Worm (Caenorhabditis elegans): ENCODE measurements around the gene Y82E9BL.1.
"Not testable (repeated sequence)": the region's sequence is repeated elsewhere in the genome, so short reads cannot be mapped to it uniquely, and the experiment has no call there.

The Y82E9BL.1 gene

DNA sequence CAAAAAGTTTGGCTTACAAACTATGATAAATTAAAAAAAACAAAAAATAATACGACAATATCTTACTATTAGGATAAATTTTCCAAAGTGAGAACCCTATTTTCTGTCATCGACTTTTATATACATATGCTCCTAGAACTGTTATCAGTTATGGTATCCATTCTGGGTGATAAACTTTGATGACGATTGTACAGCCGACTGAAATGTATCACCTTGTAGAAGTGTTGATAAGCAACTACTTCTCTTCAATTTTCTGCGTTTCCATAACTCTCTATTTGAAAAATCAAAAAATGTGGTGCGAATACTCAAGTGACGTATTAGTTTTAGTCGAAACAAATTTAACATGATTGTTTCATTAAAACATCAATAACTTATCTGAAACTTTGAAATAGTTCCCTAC lies 34.8 kb upstream of the Y82E9BL.1 start:
- TF ChIP-seq tbx-11 (GFP tag; IDR thresholded peaks at IDR 0.05) = no peak

DNA sequence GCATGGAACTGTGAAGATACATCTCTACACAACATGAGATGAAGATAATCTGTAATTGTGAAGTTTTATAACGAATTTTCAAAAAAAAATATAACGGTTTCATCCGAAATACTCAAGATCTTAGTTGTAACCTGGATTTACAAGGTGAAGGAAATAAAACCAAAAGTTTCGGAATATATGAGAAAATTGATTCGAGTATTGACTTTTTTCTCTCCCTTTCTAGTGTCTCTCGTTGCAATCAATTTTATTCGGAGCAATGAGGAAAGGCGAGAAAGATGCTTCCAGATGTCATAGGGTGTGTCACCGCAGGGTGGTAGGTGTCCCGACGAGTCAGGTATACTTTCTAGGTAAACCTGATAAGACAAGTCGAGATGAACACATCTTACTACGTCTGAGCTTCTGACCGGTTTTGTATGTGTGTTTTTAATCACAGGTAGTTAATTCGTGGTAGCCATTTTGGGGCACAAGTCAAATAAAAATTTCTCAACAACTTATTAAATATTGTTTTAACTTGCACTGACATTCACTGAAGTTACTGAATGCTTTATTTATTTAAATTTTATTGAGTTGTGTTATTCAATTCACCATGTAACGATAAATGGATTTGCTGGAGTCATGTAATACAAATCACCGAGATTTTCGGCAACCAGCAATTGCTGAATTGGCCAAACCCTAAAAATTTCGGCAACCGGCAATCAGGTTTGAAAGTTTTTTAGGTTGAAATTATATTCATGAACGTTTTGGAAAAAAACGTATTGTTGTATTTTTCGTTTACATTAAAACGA lies 33.2 kb upstream of the Y82E9BL.1 start, which contains the start of gene pals-20:
TSS of gene pals-20 (minus strand) at position 51 of the 785 bp plus-strand sequence.
- no peak for TF ChIP-seq hmg-4 (GFP tag; optimal IDR thresholded peaks at IDR 0.05)
- TF ChIP-seq ceh-13 (GFP tag; optimal IDR thresholded peaks at IDR 0.05) = no peak
- no peak for TF ChIP-seq hnd-1 (tag; optimal IDR thresholded peaks at IDR 0.05)
- TF ChIP-seq flt-1 (GFP tag; IDR thresholded peaks at IDR 0.05) = no peak
- no peak for TF ChIP-seq sea-1 (GFP tag; conservative IDR thresholded peaks at IDR 0.05)
- TF ChIP-seq B0310.2 (tag; optimal IDR thresholded peaks at IDR 0.05) = no peak
- TF ChIP-seq aly-1 (tag; optimal IDR thresholded peaks at IDR 0.05) = no peak
- no peak for TF ChIP-seq F13C5.2 (tag; optimal IDR thresholded peaks at IDR 0.05)

DNA sequence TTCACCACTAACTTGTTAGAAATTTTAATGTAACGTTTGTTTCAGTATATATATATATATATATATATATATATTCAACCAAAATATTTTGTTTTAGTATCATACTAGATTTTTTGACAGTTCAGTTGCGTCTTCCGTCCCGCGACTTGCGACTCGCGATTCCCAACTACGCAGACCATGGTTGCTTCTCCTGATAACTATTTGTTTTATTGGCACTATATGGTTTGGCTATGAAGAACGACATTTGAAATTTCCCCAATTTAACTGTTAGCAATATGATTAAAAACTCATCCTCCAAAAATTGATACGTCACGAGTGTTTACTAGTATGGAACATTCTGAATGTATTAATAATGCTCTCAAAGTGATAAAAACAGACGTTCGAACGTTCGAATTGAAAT lies 29.5 kb upstream of the Y82E9BL.1 start:
- TF ChIP-seq F13C5.2 (tag; optimal IDR thresholded peaks at IDR 0.05) (no peak), hnd-1 (tag; optimal IDR thresholded peaks at IDR 0.05) (no peak), ets-7 (tag; optimal IDR thresholded peaks at IDR 0.05) (no peak), B0310.2 (tag; optimal IDR thresholded peaks at IDR 0.05) (no peak), tra-4 (tag; optimal IDR thresholded peaks at IDR 0.05) (no peak), hmg-4 (GFP tag; optimal IDR thresholded peaks at IDR 0.05) (no peak), ama-1 (optimal IDR thresholded peaks at IDR 0.05) (no peak), ceh-13 (GFP tag; optimal IDR thresholded peaks at IDR 0.05) (no peak), tbx-11 (GFP tag; IDR thresholded peaks at IDR 0.05) (no peak)

DNA sequence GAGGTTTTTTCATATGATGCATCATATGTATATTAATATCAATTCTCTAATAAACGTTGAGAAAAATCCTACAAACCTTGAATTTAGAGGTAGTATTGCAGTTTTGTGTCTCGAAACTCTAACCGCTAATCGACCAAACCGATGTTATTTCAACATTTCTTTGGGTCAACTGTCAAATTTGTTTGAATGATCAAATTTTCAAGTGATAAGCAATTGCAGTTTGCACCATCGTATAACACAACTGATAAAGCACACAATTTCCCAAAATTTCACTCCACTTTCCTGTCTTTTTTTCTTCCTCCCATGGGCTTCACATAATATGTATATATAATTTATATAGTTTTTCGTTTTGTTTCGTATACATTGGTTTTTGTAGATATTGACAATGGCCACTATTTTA lies 28.9 kb upstream of the Y82E9BL.1 start, which contains the start of the genes fbxa-138 and Y82E9BR.5:
TSS of gene fbxa-138 (minus strand) at position 161 of the 400 bp plus-strand sequence.
TSS of gene Y82E9BR.5 (plus strand) at position 279 of the 400 bp plus-strand sequence.
- TF ChIP-seq tbx-37 (GFP tag; conservative IDR thresholded peaks at IDR 0.05) = no peak
- TF ChIP-seq pes-1 (GFP tag; IDR thresholded peaks at IDR 0.05) = no peak
- TF ChIP-seq ets-7 (tag; optimal IDR thresholded peaks at IDR 0.05) = no peak
- no peak for TF ChIP-seq F13C5.2 (tag; optimal IDR thresholded peaks at IDR 0.05)
- TF ChIP-seq flt-1 (GFP tag; IDR thresholded peaks at IDR 0.05) = no peak
- no peak for TF ChIP-seq ceh-13 (GFP tag; optimal IDR thresholded peaks at IDR 0.05)

DNA sequence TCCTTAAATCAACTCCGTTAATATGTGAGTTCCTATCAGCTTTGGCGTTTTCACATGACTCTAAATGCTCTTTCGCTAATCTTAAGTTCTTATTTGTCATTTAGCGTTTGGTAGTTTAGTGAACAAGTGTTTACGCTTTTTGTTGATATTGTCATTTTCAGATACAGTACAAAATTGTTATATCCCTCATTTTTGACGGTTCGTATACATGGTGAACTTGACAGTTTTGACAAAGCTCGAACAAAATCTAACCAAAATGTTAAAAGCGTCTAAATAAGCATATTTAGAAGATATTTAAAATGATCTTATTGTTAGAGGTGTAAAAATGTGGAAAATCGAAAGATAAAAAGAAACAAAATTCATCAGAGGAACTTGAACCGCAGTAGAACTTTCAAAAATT lies 28.3 kb upstream of the Y82E9BL.1 start:
- TF ChIP-seq hnd-1 (tag; optimal IDR thresholded peaks at IDR 0.05) (no peak), tbx-11 (GFP tag; IDR thresholded peaks at IDR 0.05) (no peak), hmbx-1 (tag; optimal IDR thresholded peaks at IDR 0.05) (no peak), sea-1 (GFP tag; conservative IDR thresholded peaks at IDR 0.05) (no peak), scrt-1 (GFP tag; IDR thresholded peaks at IDR 0.05) (no peak), ceh-36 (tag; optimal IDR thresholded peaks at IDR 0.05) (no peak)

DNA sequence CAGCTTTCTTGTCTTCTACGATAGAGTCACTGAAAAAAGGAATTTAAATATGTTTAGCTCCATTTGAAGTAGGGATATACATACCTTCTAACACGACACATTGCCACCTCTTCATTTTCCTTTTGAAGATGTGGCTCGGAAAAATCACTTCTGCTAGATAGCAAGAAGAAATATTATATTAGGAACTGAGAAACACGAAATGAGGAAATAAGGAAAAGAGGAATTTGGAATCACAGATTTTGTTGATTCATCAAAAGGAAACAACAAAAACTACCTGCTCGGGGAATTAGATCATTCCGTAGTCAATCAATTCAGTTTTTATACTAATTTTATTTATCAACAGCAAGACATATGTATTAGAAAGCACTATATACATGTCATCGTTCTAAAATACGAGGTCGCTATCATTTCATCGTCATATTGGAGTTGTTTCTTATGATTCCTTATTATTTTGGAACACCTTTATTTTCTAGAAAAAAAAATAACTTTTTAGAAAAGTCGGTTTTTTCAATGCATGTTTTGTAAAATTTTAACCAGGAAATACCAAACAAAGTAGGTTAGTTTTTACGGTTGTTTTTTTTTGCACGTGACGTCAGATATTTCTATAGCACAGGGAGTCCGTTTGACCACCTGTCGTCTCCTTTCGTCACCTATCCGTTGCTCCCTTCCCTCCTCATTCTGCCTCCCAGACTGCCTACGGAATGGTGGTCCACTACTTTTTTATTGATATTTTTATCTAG lies 25.5 kb upstream of the Y82E9BL.1 start, which contains the start of the genes pals-21 and Y82E9BR.6:
TSS of gene pals-21 (minus strand) at position 101 of the 740 bp plus-strand sequence.
TSS of gene Y82E9BR.6 (plus strand) at position 690 of the 740 bp plus-strand sequence.
- no peak for TF ChIP-seq pes-1 (GFP tag; IDR thresholded peaks at IDR 0.05)
- TF ChIP-seq flt-1 (GFP tag; IDR thresholded peaks at IDR 0.05) = no peak
- no peak for TF ChIP-seq ama-1 (optimal IDR thresholded peaks at IDR 0.05)
- no peak for TF ChIP-seq hmbx-1 (tag; optimal IDR thresholded peaks at IDR 0.05)
- no peak for TF ChIP-seq aly-1 (tag; optimal IDR thresholded peaks at IDR 0.05)
- no peak for TF ChIP-seq hmg-4 (GFP tag; optimal IDR thresholded peaks at IDR 0.05)
- TF ChIP-seq sea-1 (GFP tag; conservative IDR thresholded peaks at IDR 0.05) = no peak
- no peak for TF ChIP-seq scrt-1 (GFP tag; IDR thresholded peaks at IDR 0.05)
- no peak for TF ChIP-seq ets-7 (tag; optimal IDR thresholded peaks at IDR 0.05)
- TF ChIP-seq tra-4 (tag; optimal IDR thresholded peaks at IDR 0.05) = no peak
- no peak for TF ChIP-seq hnd-1 (tag; optimal IDR thresholded peaks at IDR 0.05)
- no peak for TF ChIP-seq tbx-37 (GFP tag; conservative IDR thresholded peaks at IDR 0.05)
- TF ChIP-seq tbx-11 (GFP tag; IDR thresholded peaks at IDR 0.05) = no peak
- no peak for TF ChIP-seq ceh-13 (GFP tag; optimal IDR thresholded peaks at IDR 0.05)
- TF ChIP-seq B0310.2 (tag; optimal IDR thresholded peaks at IDR 0.05) = no peak
- TF ChIP-seq ceh-36 (tag; optimal IDR thresholded peaks at IDR 0.05) = no peak
- TF ChIP-seq F13C5.2 (tag; optimal IDR thresholded peaks at IDR 0.05) = no peak

DNA sequence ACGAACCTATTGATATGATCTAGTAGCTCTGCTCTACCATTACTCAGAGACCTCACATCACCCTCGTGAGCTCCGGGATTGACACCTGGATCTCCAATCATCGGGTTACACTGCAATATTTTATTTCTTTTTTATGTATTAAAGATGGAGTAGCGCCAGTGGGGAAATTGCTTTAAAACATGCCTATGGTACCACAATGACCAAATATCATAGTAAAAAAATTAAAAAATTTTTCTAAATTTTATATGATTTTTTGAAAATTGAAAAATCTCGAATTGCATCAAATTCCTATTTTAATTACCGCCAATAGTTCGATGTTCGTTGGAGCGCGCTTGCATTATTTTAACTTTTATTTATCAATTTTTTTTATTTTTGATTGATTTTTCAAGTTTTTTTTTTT lies 22.7 kb upstream of the Y82E9BL.1 start, which contains the start of gene pals-40:
TSS of gene pals-40 (minus strand) at position 101 of the 400 bp plus-strand sequence.
- TF ChIP-seq ets-7 (tag; optimal IDR thresholded peaks at IDR 0.05); tbx-37 (GFP tag; conservative IDR thresholded peaks at IDR 0.05); ceh-13 (GFP tag; optimal IDR thresholded peaks at IDR 0.05): not testable (repeated sequence)

DNA sequence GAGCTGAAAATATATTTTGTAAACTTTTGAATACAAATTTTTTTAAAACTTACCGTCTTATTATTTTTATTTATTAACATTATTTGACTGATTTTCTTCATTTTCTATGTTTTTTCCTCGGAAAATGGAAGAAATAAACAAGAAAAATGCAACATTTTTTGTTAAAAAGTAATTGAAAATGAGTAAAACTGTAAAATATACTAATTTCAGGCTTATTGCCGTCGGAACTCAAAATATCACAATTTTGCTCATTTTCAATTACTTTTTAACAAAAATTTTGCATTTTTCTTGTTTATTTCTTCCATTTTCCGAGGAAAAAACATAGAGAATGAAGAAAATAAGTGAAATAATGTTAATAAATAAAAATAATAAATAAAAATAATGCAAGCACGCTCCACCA lies 20.3 kb upstream of the Y82E9BL.1 start, which contains the start of gene Y82E9BR.10:
TSS of gene Y82E9BR.10 (minus strand) at position 101 of the 400 bp plus-strand sequence.
- TF ChIP-seq hnd-1 (tag; optimal IDR thresholded peaks at IDR 0.05); tbx-37 (GFP tag; conservative IDR thresholded peaks at IDR 0.05); ceh-13 (GFP tag; optimal IDR thresholded peaks at IDR 0.05): not testable (repeated sequence)
